Worm (Caenorhabditis elegans) whole organism, late embryonic: Measurements from ENCODE around the gene srxa-1.

Experiments used
- C38D4.7 ChIP-seq: fragments of 200-800 bp; sonication (Bioruptor generic); optimal IDR thresholded peaks from 2 replicates; lab custom pipeline; 2018; ENCODE audit warnings: mild to moderate bottlenecking, missing genetic modification characterization, moderate library complexity, missing compliant biosample characterization
- K02D7.2 ChIP-seq: sonication (generic microtip); optimal IDR thresholded peaks from 2 replicates; lab custom pipeline; 2017; ENCODE audit warnings: mild to moderate bottlenecking, missing genetic modification characterization, missing compliant biosample characterization
- K09A11.1 ChIP-seq: sonication (generic microtip); optimal IDR thresholded peaks from 2 replicates; lab custom pipeline; 2017; ENCODE audit warnings: antibody characterized with exemption, mild to moderate bottlenecking, missing genetic modification characterization, missing compliant biosample characterization; ENCODE audit not compliant: insufficient read depth
- T23F11.4 ChIP-seq: fragments of 200-800 bp; sonication (Bioruptor generic); optimal IDR thresholded peaks from 2 replicates; lab custom pipeline; 2018; ENCODE audit warnings: mild to moderate bottlenecking, missing genetic modification characterization, missing compliant biosample characterization
- Y22D7AL.16 ChIP-seq: sonication (generic microtip); optimal IDR thresholded peaks from 2 replicates; lab custom pipeline; 2016; ENCODE audit warnings: missing genetic modification characterization, missing compliant biosample characterization
- ceh-22 ChIP-seq: sonication (generic microtip); optimal IDR thresholded peaks from 2 replicates; lab custom pipeline; 2017; ENCODE audit warnings: missing biosample characterization, missing genetic modification characterization
- ceh-24 ChIP-seq: sonication (generic microtip); optimal IDR thresholded peaks from 2 replicates; lab custom pipeline; 2016; ENCODE audit warnings: mild to moderate bottlenecking, missing genetic modification characterization, missing compliant biosample characterization
- ceh-45 ChIP-seq: fragments of 200-800 bp; sonication (Bioruptor generic); IDR thresholded peaks from 2 replicates; pipeline ENCODE4 v1.3.6; 2022; ENCODE audit warnings: missing genetic modification reagents, missing genetic modification characterization, missing compliant biosample characterization
- ceh-6 ChIP-seq: fragments of 200-800 bp; sonication (Bioruptor generic); optimal IDR thresholded peaks from 2 replicates; lab custom pipeline; 2018; ENCODE audit warnings: mild to moderate bottlenecking, missing genetic modification characterization, missing compliant biosample characterization
- ceh-9 ChIP-seq: sonication (generic microtip); optimal IDR thresholded peaks from 2 replicates; lab custom pipeline; 2016; ENCODE audit warnings: mild to moderate bottlenecking, missing genetic modification characterization, inconsistent platforms, missing compliant biosample characterization
- che-1 ChIP-seq: sonication (generic microtip); optimal IDR thresholded peaks from 2 replicates; lab custom pipeline; 2016; ENCODE audit warnings: mild to moderate bottlenecking, missing genetic modification characterization, missing compliant biosample characterization
- dmd-4 ChIP-seq: sonication (generic microtip); optimal IDR thresholded peaks from 2 replicates; lab custom pipeline; 2016; ENCODE audit warnings: borderline replicate concordance, missing genetic modification characterization, missing compliant biosample characterization
- dve-1 ChIP-seq: sonication (generic microtip); optimal IDR thresholded peaks from 2 replicates; lab custom pipeline; 2017; ENCODE audit warnings: antibody characterized with exemption, mild to moderate bottlenecking, missing genetic modification characterization, missing compliant biosample characterization
- elt-4 ChIP-seq: sonication (generic microtip); optimal IDR thresholded peaks from 2 replicates; lab custom pipeline; 2016; ENCODE audit warnings: missing genetic modification characterization, missing compliant biosample characterization
- eyg-1 ChIP-seq: sonication (generic microtip); optimal IDR thresholded peaks from 2 replicates; lab custom pipeline; 2016; ENCODE audit warnings: missing genotype, missing genetic modification characterization, missing compliant biosample characterization
- fax-1 ChIP-seq: sonication (generic microtip); optimal IDR thresholded peaks from 2 replicates; lab custom pipeline; 2016; ENCODE audit warnings: missing genotype, missing genetic modification characterization, missing compliant biosample characterization
- fkh-10 ChIP-seq: fragments of 150-350 bp; optimal IDR thresholded peaks from 2 replicates; lab custom pipeline; 2014; ENCODE audit warnings: missing biosample characterization, missing genetic modification reagents, missing genetic modification characterization
- fkh-6 ChIP-seq: sonication (generic microtip); optimal IDR thresholded peaks from 2 replicates; lab custom pipeline; 2016; ENCODE audit warnings: missing genetic modification characterization, missing compliant biosample characterization
- hlh-6 ChIP-seq: sonication (generic microtip); optimal IDR thresholded peaks from 2 replicates; lab custom pipeline; 2016; ENCODE audit warnings: missing genotype, missing genetic modification characterization, missing compliant biosample characterization
- hlh-8 ChIP-seq: sonication (generic microtip); optimal IDR thresholded peaks from 2 replicates; lab custom pipeline; 2016; ENCODE audit warnings: missing genotype, missing genetic modification characterization, missing compliant biosample characterization
- lim-6 ChIP-seq: sonication (generic microtip); optimal IDR thresholded peaks from 2 replicates; lab custom pipeline; 2016; ENCODE audit warnings: missing genetic modification characterization, missing compliant biosample characterization
- lin-11 ChIP-seq: fragments of 200-800 bp; sonication (Bioruptor generic); optimal IDR thresholded peaks from 2 replicates; lab custom pipeline; 2018; ENCODE audit warnings: mild to moderate bottlenecking, missing genetic modification characterization, missing compliant biosample characterization
- madf-2 ChIP-seq: sonication (generic microtip); optimal IDR thresholded peaks from 2 replicates; lab custom pipeline; 2017; ENCODE audit warnings: missing genetic modification characterization, missing compliant biosample characterization
- mec-3 ChIP-seq: sonication (generic microtip); optimal IDR thresholded peaks from 2 replicates; lab custom pipeline; 2016; ENCODE audit warnings: borderline replicate concordance, missing genetic modification characterization, missing compliant biosample characterization
- nhr-232 ChIP-seq: sonication (generic microtip); optimal IDR thresholded peaks from 2 replicates; lab custom pipeline; 2016; ENCODE audit warnings: missing genetic modification characterization, missing compliant biosample characterization
- pag-3 ChIP-seq: sonication (generic microtip); optimal IDR thresholded peaks from 2 replicates; lab custom pipeline; 2016; ENCODE audit warnings: missing compliant biosample characterization, missing genetic modification characterization, borderline replicate concordance
- pha-2 ChIP-seq: sonication (generic microtip); optimal IDR thresholded peaks from 2 replicates; lab custom pipeline; 2017; ENCODE audit warnings: mild to moderate bottlenecking, missing genetic modification characterization, missing compliant biosample characterization
- rnt-1 ChIP-seq: sonication (generic microtip); optimal IDR thresholded peaks from 2 replicates; lab custom pipeline; 2016; ENCODE audit warnings: missing genetic modification characterization, missing compliant biosample characterization
- sdc-2 ChIP-seq: sonication (generic microtip); optimal IDR thresholded peaks from 2 replicates; lab custom pipeline; 2016; ENCODE audit warnings: missing genotype, missing genetic modification characterization, missing compliant biosample characterization
- sox-4 ChIP-seq: sonication (generic microtip); optimal IDR thresholded peaks from 2 replicates; lab custom pipeline; 2017; ENCODE audit warnings: mild to moderate bottlenecking, missing genetic modification characterization, inconsistent platforms, missing compliant biosample characterization
- syd-9 ChIP-seq: sonication (generic microtip); optimal IDR thresholded peaks from 2 replicates; lab custom pipeline; 2016; ENCODE audit warnings: mild to moderate bottlenecking, missing genetic modification characterization, moderate library complexity, missing compliant biosample characterization
- ttx-3 ChIP-seq: sonication (generic microtip); optimal IDR thresholded peaks from 2 replicates; lab custom pipeline; 2016; ENCODE audit warnings: missing genetic modification reagents, missing genetic modification characterization, missing compliant biosample characterization
- unc-42 ChIP-seq: sonication (generic microtip); optimal IDR thresholded peaks from 2 replicates; lab custom pipeline; 2016; ENCODE audit warnings: missing genotype, missing genetic modification characterization, missing compliant biosample characterization
- unc-55 ChIP-seq: sonication (generic microtip); optimal IDR thresholded peaks from 2 replicates; lab custom pipeline; 2017; ENCODE audit warnings: missing biosample characterization, missing genetic modification reagents, missing genetic modification characterization
- ztf-16 ChIP-seq: sonication (generic microtip); optimal IDR thresholded peaks from 2 replicates; lab custom pipeline; 2017; ENCODE audit warnings: missing genetic modification characterization, missing compliant biosample characterization

Gene srxa-1

DNA sequence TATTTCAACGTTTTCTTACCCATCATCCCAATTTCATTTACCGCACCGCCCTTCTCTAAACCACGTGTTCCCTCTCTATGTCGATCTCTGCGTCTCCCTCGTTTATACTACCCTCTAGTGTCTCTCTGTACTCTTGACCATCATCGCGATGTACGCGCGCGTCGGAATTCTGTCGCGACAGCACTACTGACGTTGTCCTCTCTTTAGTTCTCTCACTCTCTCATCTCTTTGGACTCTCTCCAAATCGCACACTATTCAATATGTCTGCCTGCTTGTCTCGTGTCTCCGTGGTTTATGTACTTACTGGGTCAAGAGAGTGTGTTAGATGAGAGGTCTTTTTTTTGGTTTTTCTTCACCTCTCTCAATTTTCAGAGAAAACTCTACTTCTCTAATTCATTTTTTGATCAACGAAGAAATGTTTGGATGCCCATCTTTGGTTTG, 46.4 kb downstream of the srxa-1 start (continued):
- TF ChIP-seq sox-4 (tag; lab: Kevin White, UChicago) (no peak), elt-4 (tag; lab: Kevin White, UChicago) (no peak), T23F11.4 (GFP tag; lab: Kevin White, UChicago) (no peak), fkh-10 (no peak), lim-6 (no peak), C38D4.7 (GFP tag; lab: Kevin White, UChicago) (no peak), fax-1 (tag; lab: Kevin White, UChicago) (no peak), rnt-1 (peak; percentile 83), ztf-16 (no peak), lin-11 (tag; lab: Kevin White, UChicago) (no peak), mec-3 (tag; lab: Kevin White, UChicago) (no peak), unc-42 (tag; lab: Kevin White, UChicago) (peak; percentile 98), nhr-232 (no peak), K09A11.1 (tag; lab: Kevin White, UChicago) (peak; percentile 40), pha-2 (tag; lab: Kevin White, UChicago) (peak; percentile 27), hlh-8 (tag; lab: Kevin White, UChicago) (peak; percentile 78), ceh-6 (GFP tag; lab: Kevin White, UChicago) (no peak), syd-9 (tag; lab: Kevin White, UChicago) (peak; percentile 40), pag-3 (tag; lab: Kevin White, UChicago) (no peak), ceh-45 (no peak), dve-1 (tag; lab: Kevin White, UChicago) (peak; percentile 59)
- TF ChIP-seq, all 69 proteins: peak for 31

DNA sequence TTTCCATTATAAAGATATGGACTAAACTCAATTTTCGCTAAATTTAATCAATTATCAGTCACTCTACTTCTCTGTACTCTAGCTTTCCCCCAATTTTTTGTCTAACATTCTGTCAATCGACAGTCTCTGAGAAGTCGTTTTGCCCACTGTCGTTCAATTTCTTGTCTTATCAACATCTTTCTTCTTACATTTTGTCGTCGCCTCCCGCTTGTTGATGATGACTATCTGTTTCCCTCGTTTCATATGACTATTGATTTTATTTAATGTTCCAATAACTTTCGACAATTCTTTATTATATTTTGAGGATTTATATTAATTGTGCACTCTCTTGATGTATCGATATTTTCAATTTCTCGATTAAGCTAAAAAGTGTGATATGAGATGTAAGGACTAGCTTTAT, 47.0 kb downstream of the srxa-1 start:
- TF ChIP-seq ceh-9 (no peak), dmd-4 (tag; lab: Kevin White, UChicago) (no peak), madf-2 (tag; lab: Kevin White, UChicago) (no peak), hlh-6 (tag; lab: Kevin White, UChicago) (no peak), ceh-22 (tag; lab: Kevin White, UChicago) (no peak), eyg-1 (no peak), ttx-3 (tag; lab: Kevin White, UChicago) (no peak), T23F11.4 (GFP tag; lab: Kevin White, UChicago) (no peak)
- TF ChIP-seq, all 69 proteins: peak for 0

DNA sequence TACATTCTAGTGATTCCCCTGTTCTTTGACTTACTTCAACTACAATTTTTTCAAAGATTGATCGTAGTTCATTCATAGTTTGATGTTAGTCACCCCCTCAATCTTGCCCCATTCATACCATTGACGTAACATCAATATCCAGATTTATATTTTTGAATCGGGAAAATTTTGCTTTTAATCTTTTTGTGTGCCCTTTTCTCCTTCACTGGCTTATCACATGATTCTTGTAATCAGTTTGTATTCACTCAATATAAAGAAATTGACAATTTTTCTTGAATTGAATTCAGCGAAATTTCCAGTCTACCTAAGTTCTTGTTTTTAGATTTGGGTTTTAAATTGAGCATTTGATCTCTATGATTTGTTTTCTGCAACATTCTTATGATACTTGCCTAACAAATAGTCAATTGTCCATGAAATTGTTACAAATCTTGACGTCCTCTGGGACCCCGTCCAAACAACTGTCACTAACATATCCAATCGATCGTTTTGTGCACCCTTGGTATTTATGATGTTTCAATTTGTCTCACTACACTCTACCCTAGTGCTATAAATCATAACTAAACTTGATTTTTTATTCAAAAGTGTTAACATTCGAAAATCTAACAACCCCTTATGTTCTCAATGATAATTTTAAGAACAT, 47.9 kb downstream of the srxa-1 start:
- TF ChIP-seq che-1: no peak
- no peak for TF ChIP-seq pha-2 (tag; lab: Kevin White, UChicago)
- peak; percentile 70 for TF ChIP-seq unc-55 (GFP tag; lab: Kevin White, UChicago)

DNA sequence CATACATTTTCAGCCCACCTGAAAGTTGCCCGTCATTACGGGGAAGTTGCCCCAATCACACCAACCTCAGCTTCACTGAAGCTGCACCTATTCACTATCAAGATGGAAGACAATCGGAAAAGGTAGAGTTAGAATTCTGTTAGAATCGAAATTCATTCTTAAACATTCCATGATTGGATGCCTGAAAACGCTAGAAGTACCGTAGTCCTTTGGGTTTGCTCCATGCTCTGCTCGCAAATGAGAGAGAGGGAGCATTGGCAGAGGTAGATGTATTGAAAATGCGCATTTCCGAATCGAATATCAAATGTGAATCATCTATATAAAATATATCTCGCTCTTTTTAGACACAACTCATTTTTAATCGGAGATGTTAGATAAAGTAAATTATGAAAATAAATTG, 48.5 kb downstream of the srxa-1 start, which contains the start of gene hif-1:
Gene hif-1 (plus strand): TSS at position 8 of the 400 bp plus-strand sequence.
- TF ChIP-seq K02D7.2 (tag; lab: Kevin White, UChicago) (no peak), hlh-8 (tag; lab: Kevin White, UChicago) (no peak), fkh-6 (tag; lab: Kevin White, UChicago) (no peak), ceh-6 (GFP tag; lab: Kevin White, UChicago) (no peak), rnt-1 (no peak), nhr-232 (no peak), ceh-24 (tag; lab: Kevin White, UChicago) (no peak), lin-11 (tag; lab: Kevin White, UChicago) (no peak), Y22D7AL.16 (tag; lab: Kevin White, UChicago) (no peak), mec-3 (tag; lab: Kevin White, UChicago) (no peak), sdc-2 (tag; lab: Kevin White, UChicago) (no peak), pag-3 (tag; lab: Kevin White, UChicago) (no peak), T23F11.4 (GFP tag; lab: Kevin White, UChicago) (no peak)
